Worm (Caenorhabditis elegans) whole organism, L4 larva: ENCODE data around the gene ugt-7.

Experiments used
- D1046.2 ChIP-seq: fragments of 200-800 bp; sonication (Bioruptor generic); IDR thresholded peaks from 2 replicates; pipeline ENCODE4 v1.3.6; 2022; ENCODE audit warnings: missing genetic modification characterization, missing compliant biosample characterization
- F10B5.3 ChIP-seq: sonication (generic microtip); optimal IDR thresholded peaks from 2 replicates; lab custom pipeline; 2016; ENCODE audit warnings: mild to moderate bottlenecking, missing genetic modification characterization, missing compliant biosample characterization
- F44E2.7 ChIP-seq: fragments of 200-800 bp; sonication (Bioruptor generic); IDR thresholded peaks from 2 replicates; pipeline ENCODE4 v2.1.2; 2022; ENCODE audit warnings: missing genetic modification characterization, missing compliant biosample characterization
- R02D3.7 ChIP-seq: fragments of 150-350 bp; sonication (generic microtip); optimal IDR thresholded peaks from 3 replicates; lab custom pipeline; 2014; ENCODE audit warnings: missing biosample characterization, missing genetic modification characterization
- T20F7.1 ChIP-seq: fragments of 200-800 bp; sonication (Bioruptor generic); optimal IDR thresholded peaks from 2 replicates; lab custom pipeline; 2018; ENCODE audit warnings: mild to moderate bottlenecking, missing genetic modification characterization, missing compliant biosample characterization
- aha-1 ChIP-seq: fragments of 150-350 bp; peaks from one replicate; lab custom pipeline; 2014; ENCODE audit warnings: missing biosample characterization, missing genetic modification characterization
- ama-1 ChIP-seq: fragments of 150-350 bp; optimal IDR thresholded peaks from 2 replicates; lab custom pipeline; 2014; ENCODE audit warnings: inconsistent platforms, mixed read lengths
- arid-1 ChIP-seq: fragments of 200-800 bp; sonication (Bioruptor generic); conservative IDR thresholded peaks from 2 replicates; pipeline ENCODE4 v1.3.6; 2022; ENCODE audit warnings: missing genetic modification reagents, missing genetic modification characterization, missing compliant biosample characterization
- ceh-20 ChIP-seq: fragments of 200-800 bp; sonication (Bioruptor generic); IDR thresholded peaks from 2 replicates; pipeline ENCODE4 v1.3.6; 2022; ENCODE audit warnings: missing genetic modification reagents, missing genetic modification characterization, missing compliant biosample characterization
- ceh-44 ChIP-seq: fragments of 200-800 bp; sonication (Bioruptor generic); IDR thresholded peaks from 2 replicates; pipeline ENCODE4 v1.3.6; 2022; ENCODE audit warnings: missing genetic modification reagents, missing genetic modification characterization, missing compliant biosample characterization
- ctbp-1 ChIP-seq: fragments of 200-800 bp; sonication (Bioruptor generic); IDR thresholded peaks from 2 replicates; pipeline ENCODE4 v1.3.6; 2022; ENCODE audit warnings: missing genetic modification reagents, missing genetic modification characterization, missing compliant biosample characterization
- daf-12 ChIP-seq: fragments of 150-350 bp; optimal IDR thresholded peaks from 2 replicates; lab custom pipeline; 2014; ENCODE audit warnings: missing biosample characterization, missing genetic modification reagents, missing genetic modification characterization
- daf-16 ChIP-seq, 3 experiments: sonication (generic microtip); optimal IDR thresholded peaks; 2 replicates each; lab custom pipeline; 2016 to 2017; ENCODE audit warnings: missing genetic modification characterization in 3 of 3, missing genetic modification reagents in 3 of 3, mild to moderate bottlenecking in 2 of 3, missing compliant biosample characterization in 2 of 3, missing biosample characterization in 1 of 3, moderate library complexity in 1 of 3
- dmd-6 ChIP-seq: fragments of 200-800 bp; sonication (Bioruptor generic); IDR thresholded peaks from 2 replicates; pipeline ENCODE4 v1.3.6; 2022; ENCODE audit warnings: missing genetic modification reagents, missing genetic modification characterization, missing compliant biosample characterization
- dve-1 ChIP-seq: sonication (generic microtip); optimal IDR thresholded peaks from 2 replicates; lab custom pipeline; 2017; ENCODE audit warnings: antibody characterized with exemption, mild to moderate bottlenecking, missing genetic modification characterization, missing compliant biosample characterization; ENCODE audit not compliant: insufficient read depth
- fos-1 ChIP-seq: fragments of 150-350 bp; optimal IDR thresholded peaks from 2 replicates; lab custom pipeline; 2014; ENCODE audit warnings: missing biosample characterization, missing genetic modification characterization
- gei-8 ChIP-seq: fragments of 200-800 bp; sonication (Bioruptor generic); optimal IDR thresholded peaks from 2 replicates; lab custom pipeline; 2018; ENCODE audit warnings: mild to moderate bottlenecking, missing genetic modification characterization, missing compliant biosample characterization
- hlh-11 ChIP-seq: fragments of 200-800 bp; sonication (Bioruptor generic); optimal IDR thresholded peaks from 2 replicates; lab custom pipeline; 2018; ENCODE audit warnings: mild to moderate bottlenecking, missing genetic modification characterization, missing compliant biosample characterization
- lin-1 ChIP-seq: fragments of 200-800 bp; sonication (Bioruptor generic); IDR thresholded peaks from 2 replicates; pipeline ENCODE4 v1.3.6; 2022; ENCODE audit warnings: missing genetic modification reagents, missing genetic modification characterization, missing compliant biosample characterization
- mxl-3 ChIP-seq: fragments of 200-800 bp; sonication (Bioruptor generic); optimal IDR thresholded peaks from 2 replicates; lab custom pipeline; 2018; ENCODE audit warnings: mild to moderate bottlenecking, missing genetic modification characterization, missing compliant biosample characterization
- nhr-102 ChIP-seq: sonication (generic microtip); optimal IDR thresholded peaks from 2 replicates; lab custom pipeline; 2016; ENCODE audit warnings: mild to moderate bottlenecking, missing genetic modification characterization, moderate library complexity, missing compliant biosample characterization
- nhr-11 ChIP-seq: fragments of 150-350 bp; optimal IDR thresholded peaks from 2 replicates; lab custom pipeline; 2014; ENCODE audit warnings: missing biosample characterization, missing genetic modification characterization
- nhr-237 ChIP-seq: sonication (generic microtip); optimal IDR thresholded peaks from 2 replicates; lab custom pipeline; 2017; ENCODE audit warnings: missing biosample characterization, missing genetic modification characterization
- nhr-25 ChIP-seq: sonication (generic microtip); optimal IDR thresholded peaks from 2 replicates; lab custom pipeline; 2017; ENCODE audit warnings: missing genetic modification characterization, mild to moderate bottlenecking, missing compliant biosample characterization, antibody characterized with exemption, moderate library complexity, borderline replicate concordance; ENCODE audit not compliant: insufficient read depth
- nhr-28 ChIP-seq: fragments of 150-350 bp; optimal IDR thresholded peaks from 2 replicates; lab custom pipeline; 2014; ENCODE audit warnings: missing biosample characterization, missing genetic modification characterization
- nhr-41 ChIP-seq: fragments of 200-800 bp; sonication (Bioruptor generic); IDR thresholded peaks from 2 replicates; pipeline ENCODE4 v1.3.6; 2022; ENCODE audit warnings: missing genetic modification reagents, missing genetic modification characterization, missing compliant biosample characterization
- php-3 ChIP-seq: fragments of 200-800 bp; sonication (Bioruptor generic); IDR thresholded peaks from 2 replicates; pipeline ENCODE4 v1.3.6; 2022; ENCODE audit warnings: missing genetic modification reagents, missing genetic modification characterization, missing compliant biosample characterization
- pqm-1 ChIP-seq: sonication (generic microtip); optimal IDR thresholded peaks from 2 replicates; lab custom pipeline; 2017; ENCODE audit warnings: missing biosample characterization, missing genetic modification characterization
- rbr-2 ChIP-seq: sonication (generic microtip); optimal IDR thresholded peaks from 2 replicates; lab custom pipeline; 2016; ENCODE audit warnings: missing genotype, missing genetic modification characterization, missing compliant biosample characterization
- spr-3 ChIP-seq: fragments of 200-800 bp; sonication (Bioruptor generic); optimal IDR thresholded peaks from 2 replicates; lab custom pipeline; 2018; ENCODE audit warnings: mild to moderate bottlenecking, missing genetic modification characterization, missing compliant biosample characterization
- tag-97 ChIP-seq: fragments of 200-800 bp; sonication (Bioruptor generic); IDR thresholded peaks from 2 replicates; pipeline ENCODE4 v1.3.6; 2022; ENCODE audit warnings: missing genetic modification characterization, missing compliant biosample characterization
- unc-62 ChIP-seq, 3 experiments: fragments of 150-350 bp in 1 of 3; sonication (generic microtip); optimal IDR thresholded peaks in 2 of 3; peaks in 1 of 3; 1 replicate in 1 of 3; 2 replicates in 2 of 3; lab custom pipeline; 2014 to 2017; ENCODE audit warnings: missing biosample characterization in 3 of 3, missing genetic modification characterization in 3 of 3, missing genetic modification reagents in 3 of 3, missing genotype in 1 of 3
- vab-7 ChIP-seq: fragments of 200-800 bp; sonication (Bioruptor generic); IDR thresholded peaks from 2 replicates; pipeline ENCODE4 v1.3.6; 2022; ENCODE audit warnings: missing genetic modification reagents, missing genetic modification characterization, missing compliant biosample characterization
- zfp-2 ChIP-seq: sonication (generic microtip); optimal IDR thresholded peaks from 2 replicates; lab custom pipeline; 2016; ENCODE audit warnings: mild to moderate bottlenecking, missing genetic modification characterization, missing compliant biosample characterization
- zip-11 ChIP-seq: fragments of 200-800 bp; sonication (Bioruptor generic); IDR thresholded peaks from 2 replicates; pipeline ENCODE4 v1.3.6; 2022; ENCODE audit warnings: missing genetic modification characterization, missing compliant biosample characterization
- ztf-11 ChIP-seq: fragments of 150-350 bp; optimal IDR thresholded peaks from 2 replicates; lab custom pipeline; 2014; ENCODE audit warnings: missing biosample characterization, missing genetic modification characterization

Gene ugt-7

DNA sequence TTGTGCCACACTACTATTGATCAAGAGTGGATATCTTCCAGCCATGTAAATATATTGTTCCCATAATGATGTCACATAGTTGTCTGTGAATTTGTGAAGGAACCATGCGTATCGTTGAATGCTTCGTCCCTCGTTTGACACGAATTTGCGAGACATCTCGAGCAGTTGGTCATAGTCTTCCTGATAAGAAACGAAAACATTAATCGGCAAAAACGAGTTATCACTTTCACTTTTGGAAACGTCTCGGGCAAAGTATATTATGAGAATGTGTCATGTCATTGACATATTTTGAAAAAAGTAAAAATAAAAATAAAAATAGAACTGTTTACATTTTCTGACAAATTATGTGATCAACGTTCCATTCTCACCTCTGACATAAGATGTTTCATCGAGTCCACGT lies 26.1 kb upstream of the ugt-7 start (continued):
- TF ChIP-seq R02D3.7, result no peak
- no peak for TF ChIP-seq aha-1
- TF ChIP-seq arid-1, result no peak
- TF ChIP-seq spr-3 (GFP tag; lab: Kevin White, UChicago), result no peak
- TF ChIP-seq nhr-41, result no peak
- TF ChIP-seq fos-1 (tag; lab: Kevin White, UChicago), result no peak
- TF ChIP-seq T20F7.1, result no peak
- TF ChIP-seq tag-97 (GFP tag; lab: Robert Waterston, UW), result no peak
- TF ChIP-seq ama-1, result no peak
- TF ChIP-seq ztf-11 (tag; lab: Kevin White, UChicago), result no peak
- TF ChIP-seq zfp-2 (tag; lab: Kevin White, UChicago), result no peak

DNA sequence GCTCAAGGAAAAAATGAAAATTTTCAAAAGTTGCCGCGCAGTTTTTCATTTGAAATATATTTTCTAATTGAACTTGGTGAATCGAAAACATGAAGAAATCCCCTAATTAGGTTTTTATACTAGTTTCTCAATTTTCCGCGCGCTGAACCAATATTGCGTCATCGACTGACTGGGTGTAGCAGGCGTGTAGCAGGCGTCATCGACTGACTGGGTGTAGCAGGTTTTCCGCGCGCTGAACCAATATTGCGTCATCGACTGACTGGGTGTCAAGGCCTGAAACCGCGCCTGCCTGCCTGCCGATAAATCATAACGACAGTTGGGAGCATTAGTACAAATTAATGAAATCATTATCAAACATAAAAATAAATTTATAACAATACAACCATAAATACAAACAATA lies 23.0 kb upstream of the ugt-7 start:
- no peak for TF ChIP-seq vab-7 (GFP tag; lab: Robert Waterston, UW)
- TF ChIP-seq lin-1 (GFP tag; lab: Robert Waterston, UW), result no peak
- no peak for TF ChIP-seq ama-1
- TF ChIP-seq D1046.2 (GFP tag; lab: Robert Waterston, UW), result no peak
- TF ChIP-seq nhr-237 (tag; lab: Kevin White, UChicago), result no peak
- TF ChIP-seq F44E2.7, result no peak
- TF ChIP-seq hlh-11 (tag; lab: Kevin White, UChicago), result peak; percentile 10
- no peak for TF ChIP-seq ctbp-1 (GFP tag; lab: Robert Waterston, UW)

DNA sequence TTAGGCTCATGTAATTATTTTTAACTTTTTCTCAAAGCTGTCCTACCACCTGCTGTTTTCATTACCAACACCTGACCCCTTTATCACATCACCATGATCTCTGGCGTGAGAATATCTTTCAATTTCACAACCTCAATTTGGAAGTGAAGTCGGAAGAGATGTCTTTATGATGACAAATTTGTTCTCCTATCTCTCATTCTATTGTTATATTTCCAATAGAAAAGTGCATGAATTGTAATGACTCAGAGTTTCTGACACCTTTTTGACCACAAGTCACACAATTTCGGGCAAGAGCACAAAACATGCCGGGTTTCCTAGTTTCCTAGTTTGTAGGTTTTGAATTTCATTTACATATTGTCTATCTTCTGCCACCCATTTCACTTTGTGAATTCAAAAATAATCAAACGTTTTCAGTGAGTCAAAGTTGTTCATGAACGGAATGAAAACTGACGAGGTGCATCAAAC lies 18.5 kb upstream of the ugt-7 start, which contains the start of gene srr-4:
Gene srr-4, plus strand, starts transcription at position 415 of the 465 bp plus-strand sequence.
- TF ChIP-seq dmd-6 (GFP tag; lab: Robert Waterston, UW) (peak; percentile 46; the same call in 1 of the 2 replicates), unc-62 (GFP tag; optimal IDR thresholded peaks at IDR 0.05 in 1 of 2; lab: Kevin White, UChicago) (peak in 1 of 2 experiments; percentile 97), unc-62 (tag; optimal IDR thresholded peaks at IDR 0.05; lab: Kevin White, UChicago) (no peak), ceh-44 (GFP tag; lab: Robert Waterston, UW) (no peak), nhr-28 (tag; lab: Kevin White, UChicago) (peak; percentile 61), zip-11 (no peak)

DNA sequence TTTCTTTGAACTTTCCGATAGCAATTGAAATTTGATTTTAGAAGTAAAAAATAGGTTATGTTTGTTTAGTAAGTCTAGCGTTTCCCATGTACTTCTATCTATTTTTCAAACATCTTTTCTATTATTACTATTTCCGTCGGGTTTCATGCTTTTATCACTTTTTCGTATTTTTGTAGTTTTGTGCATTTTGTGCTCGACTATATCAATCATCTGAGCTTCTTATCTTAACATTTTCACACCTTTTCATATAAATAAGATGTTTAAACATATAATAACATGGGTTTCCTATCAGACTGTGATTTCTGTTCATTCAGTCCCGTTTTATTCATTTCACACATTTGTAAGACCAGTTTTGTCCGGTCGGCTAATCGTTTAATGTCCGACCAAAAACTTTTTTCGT lies 17.7 kb upstream of the ugt-7 start:
- TF ChIP-seq zip-11, result no peak
- no peak for TF ChIP-seq gei-8 (GFP tag; lab: Kevin White, UChicago)
- peak; percentile 62 for TF ChIP-seq dmd-6 (GFP tag; lab: Robert Waterston, UW)
- TF ChIP-seq F10B5.3 (tag; lab: Kevin White, UChicago), result no peak
- TF ChIP-seq pqm-1 (tag; lab: Kevin White, UChicago), result peak; percentile 33
- TF ChIP-seq ceh-20 (GFP tag; lab: Robert Waterston, UW), result no peak
- no peak for TF ChIP-seq mxl-3 (GFP tag; lab: Kevin White, UChicago)
- peak; percentile 73 for TF ChIP-seq nhr-102 (tag; lab: Kevin White, UChicago)
- peak; percentile 96 for TF ChIP-seq nhr-28 (tag; lab: Kevin White, UChicago)
- peak; percentile 62 for TF ChIP-seq hlh-11 (tag; lab: Kevin White, UChicago)
- TF ChIP-seq daf-12, result no peak
- TF ChIP-seq nhr-25 (tag; lab: Kevin White, UChicago), result no peak
- peak; percentile 44; the same call in 1 of the 2 replicates for TF ChIP-seq lin-1 (GFP tag; lab: Robert Waterston, UW)
- TF ChIP-seq unc-62 (GFP tag; optimal IDR thresholded peaks at IDR 0.05 in 1 of 2; lab: Kevin White, UChicago), result peak in 1 of 2 experiments; percentile 77
- TF ChIP-seq unc-62 (tag; optimal IDR thresholded peaks at IDR 0.05; lab: Kevin White, UChicago), result no peak
- no peak for TF ChIP-seq nhr-11
- peak; percentile 76 for TF ChIP-seq dve-1
- TF ChIP-seq php-3 (GFP tag; lab: Robert Waterston, UW), result peak; percentile 91
- no peak for TF ChIP-seq rbr-2 (tag; lab: Kevin White, UChicago)
- TF ChIP-seq daf-16 (GFP tag; optimal IDR thresholded peaks at IDR 0.05; lab: Kevin White, UChicago), result no peak
- peak; percentile 73 for TF ChIP-seq daf-16 (tag; optimal IDR thresholded peaks at IDR 0.05; lab: Kevin White, UChicago)
